Worm (Caenorhabditis elegans): ENCODE data around the gene T13C5.7.

- no peak for TF ChIP-seq ama-1 (optimal IDR thresholded peaks at IDR 0.05)
- no peak for TF ChIP-seq aly-1 (tag; optimal IDR thresholded peaks at IDR 0.05)
- no peak for TF ChIP-seq hmbx-1 (tag; optimal IDR thresholded peaks at IDR 0.05)
- TF ChIP-seq tra-4 (tag; optimal IDR thresholded peaks at IDR 0.05) = no peak
- TF ChIP-seq flt-1 (GFP tag; IDR thresholded peaks at IDR 0.05) = no peak
- no peak for TF ChIP-seq hmg-4 (GFP tag; optimal IDR thresholded peaks at IDR 0.05)
- TF ChIP-seq pes-1 (GFP tag; IDR thresholded peaks at IDR 0.05) = no peak
- TF ChIP-seq ceh-36 (tag; optimal IDR thresholded peaks at IDR 0.05) = no peak
- no peak for TF ChIP-seq ceh-13 (GFP tag; optimal IDR thresholded peaks at IDR 0.05)
- TF ChIP-seq tbx-11 (GFP tag; IDR thresholded peaks at IDR 0.05) = no peak
- TF ChIP-seq ets-7 (tag; optimal IDR thresholded peaks at IDR 0.05) = no peak
- TF ChIP-seq tbx-37 (GFP tag; conservative IDR thresholded peaks at IDR 0.05) = no peak
- no peak for TF ChIP-seq B0310.2 (tag; optimal IDR thresholded peaks at IDR 0.05)
These were observed 24.4 kb downstream of the T13C5.7 start, which contains the start of gene bca-1 for ce11 chrX:6204696-6205232.

Data from whole organism, early embryonic.